Worm (Caenorhabditis elegans) whole organism, L4 larva: Measurements from ENCODE around the gene Y55D9A.2.

ENCODE experiments used
- F37D6.2 ChIP-seq: sonication (generic microtip); optimal IDR thresholded peaks from 2 replicates; lab custom pipeline; 2016; ENCODE audit warnings: mild to moderate bottlenecking, missing genetic modification characterization, missing compliant biosample characterization
- F44E2.7 ChIP-seq: fragments of 200-800 bp; sonication (Bioruptor generic); IDR thresholded peaks from 2 replicates; pipeline ENCODE4 v2.1.2; 2022; ENCODE audit warnings: missing genetic modification characterization, missing compliant biosample characterization
- Y5F2A.4 ChIP-seq: fragments of 200-800 bp; sonication (Bioruptor generic); optimal IDR thresholded peaks from 2 replicates; lab custom pipeline; 2018; ENCODE audit warnings: mild to moderate bottlenecking, missing genetic modification characterization, missing compliant biosample characterization
- ZK546.5 ChIP-seq, 2 experiments: sonication (generic microtip); optimal IDR thresholded peaks; 2 replicates each; lab custom pipeline; 2017; ENCODE audit warnings: missing biosample characterization in 2 of 2, missing genetic modification characterization in 2 of 2
- aha-1 ChIP-seq: fragments of 150-350 bp; peaks from one replicate; lab custom pipeline; 2014; ENCODE audit warnings: missing biosample characterization, missing genetic modification characterization
- arid-1 ChIP-seq: fragments of 200-800 bp; sonication (Bioruptor generic); conservative IDR thresholded peaks from 2 replicates; pipeline ENCODE4 v1.3.6; 2022; ENCODE audit warnings: missing genetic modification reagents, missing genetic modification characterization, missing compliant biosample characterization
- attf-4 ChIP-seq: sonication (generic microtip); optimal IDR thresholded peaks from 3 replicates; lab custom pipeline; 2017; ENCODE audit warnings: missing biosample characterization, missing genetic modification characterization
- daf-19 ChIP-seq: fragments of 200-800 bp; sonication (Bioruptor generic); conservative IDR thresholded peaks from 2 replicates; pipeline ENCODE4 v1.3.6; 2022; ENCODE audit warnings: missing genetic modification characterization, missing compliant biosample characterization
- dmd-8 ChIP-seq: fragments of 200-800 bp; sonication (Bioruptor generic); IDR thresholded peaks from 2 replicates; pipeline ENCODE4 v1.3.6; 2022; ENCODE audit warnings: missing genetic modification characterization, missing compliant biosample characterization
- dmd-9 ChIP-seq: fragments of 200-800 bp; sonication (Bioruptor generic); IDR thresholded peaks from 2 replicates; pipeline ENCODE4 v1.3.6; 2022; ENCODE audit warnings: missing genetic modification reagents, missing genetic modification characterization, missing compliant biosample characterization
- dve-1 ChIP-seq: sonication (generic microtip); optimal IDR thresholded peaks from 2 replicates; lab custom pipeline; 2017; ENCODE audit warnings: antibody characterized with exemption, mild to moderate bottlenecking, missing genetic modification characterization, missing compliant biosample characterization; ENCODE audit not compliant: insufficient read depth
- egl-27 ChIP-seq: sonication (generic microtip); optimal IDR thresholded peaks from 3 replicates; lab custom pipeline; 2017; ENCODE audit warnings: missing biosample characterization, missing genetic modification reagents, missing genetic modification characterization
- fkh-10 ChIP-seq: fragments of 150-350 bp; optimal IDR thresholded peaks from 2 replicates; lab custom pipeline; 2014; ENCODE audit warnings: missing biosample characterization, missing genetic modification reagents, missing genetic modification characterization
- hmg-1.1 ChIP-seq: fragments of 200-800 bp; sonication (Bioruptor generic); IDR thresholded peaks from 2 replicates; pipeline ENCODE4 v1.3.6; 2022; ENCODE audit warnings: missing genetic modification reagents, missing genetic modification characterization, missing compliant biosample characterization
- lsy-2 ChIP-seq, 2 experiments: fragments of 150-350 bp in 1 of 2; sonication (generic microtip) in 1 of 2; optimal IDR thresholded peaks; 2 replicates each; lab custom pipeline; 2014 to 2017; ENCODE audit warnings: missing biosample characterization in 2 of 2, missing genetic modification characterization in 2 of 2
- madf-5 ChIP-seq, 2 experiments: fragments of 200-800 bp; sonication (Bioruptor generic); IDR thresholded peaks; 2 replicates each; pipeline ENCODE4 v1.3.6; 2022; ENCODE audit warnings: missing compliant biosample characterization in 2 of 2, missing genetic modification characterization in 2 of 2
- nhr-237 ChIP-seq: sonication (generic microtip); optimal IDR thresholded peaks from 2 replicates; lab custom pipeline; 2017; ENCODE audit warnings: missing biosample characterization, missing genetic modification characterization
- nhr-77 ChIP-seq: fragments of 150-350 bp; optimal IDR thresholded peaks from 2 replicates; lab custom pipeline; 2014; ENCODE audit warnings: missing biosample characterization, missing genetic modification characterization
- php-3 ChIP-seq: fragments of 200-800 bp; sonication (Bioruptor generic); IDR thresholded peaks from 2 replicates; pipeline ENCODE4 v1.3.6; 2022; ENCODE audit warnings: missing genetic modification reagents, missing genetic modification characterization, missing compliant biosample characterization
- pqm-1 ChIP-seq: sonication (generic microtip); optimal IDR thresholded peaks from 2 replicates; lab custom pipeline; 2017; ENCODE audit warnings: missing biosample characterization, missing genetic modification characterization
- rbr-2 ChIP-seq: sonication (generic microtip); optimal IDR thresholded peaks from 2 replicates; lab custom pipeline; 2016; ENCODE audit warnings: missing genotype, missing genetic modification characterization, missing compliant biosample characterization
- sdz-12 ChIP-seq: fragments of 200-800 bp; sonication (Bioruptor generic); optimal IDR thresholded peaks from 2 replicates; lab custom pipeline; 2018; ENCODE audit warnings: mild to moderate bottlenecking, missing genetic modification characterization, missing compliant biosample characterization
- spr-3 ChIP-seq: fragments of 200-800 bp; sonication (Bioruptor generic); optimal IDR thresholded peaks from 2 replicates; lab custom pipeline; 2018; ENCODE audit warnings: mild to moderate bottlenecking, missing genetic modification characterization, missing compliant biosample characterization
- tag-97 ChIP-seq: fragments of 200-800 bp; sonication (Bioruptor generic); IDR thresholded peaks from 2 replicates; pipeline ENCODE4 v1.3.6; 2022; ENCODE audit warnings: missing genetic modification characterization, missing compliant biosample characterization
- unc-62 ChIP-seq, 3 experiments: fragments of 150-350 bp in 1 of 3; sonication (generic microtip); optimal IDR thresholded peaks in 2 of 3; peaks in 1 of 3; 1 replicate in 1 of 3; 2 replicates in 2 of 3; lab custom pipeline; 2014 to 2017; ENCODE audit warnings: missing biosample characterization in 3 of 3, missing genetic modification characterization in 3 of 3, missing genetic modification reagents in 3 of 3, missing genotype in 1 of 3
- ztf-11 ChIP-seq: fragments of 150-350 bp; optimal IDR thresholded peaks from 2 replicates; lab custom pipeline; 2014; ENCODE audit warnings: missing biosample characterization, missing genetic modification characterization

The Y55D9A.2 gene

DNA sequence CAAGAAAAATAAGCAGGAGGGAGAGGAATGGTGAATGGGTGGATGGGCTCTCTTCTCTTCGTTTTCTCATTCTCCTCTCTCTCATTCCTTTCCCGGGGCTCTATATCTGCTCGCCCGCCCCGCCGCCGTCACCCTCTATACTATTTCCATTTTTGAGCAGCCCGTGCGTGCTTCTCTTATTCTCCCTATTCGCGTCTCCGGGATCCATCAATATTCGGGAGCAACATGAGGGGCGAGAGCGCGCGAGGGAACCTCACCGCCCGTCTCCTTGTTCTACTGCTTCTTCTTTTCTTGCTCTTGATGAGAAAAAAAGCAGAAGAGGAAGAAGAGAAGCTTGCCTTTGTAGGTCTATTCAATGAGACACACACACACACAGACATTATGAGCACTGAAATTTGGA lies 21.1 kb downstream of the Y55D9A.2 start (continued):
- TF ChIP-seq sdz-12 (GFP tag; lab: Kevin White, UChicago) (no peak), F37D6.2 (tag; lab: Kevin White, UChicago) (peak; percentile 2), arid-1 (no peak), fkh-10 (GFP tag; lab: Kevin White, UChicago) (peak; percentile 34)

DNA sequence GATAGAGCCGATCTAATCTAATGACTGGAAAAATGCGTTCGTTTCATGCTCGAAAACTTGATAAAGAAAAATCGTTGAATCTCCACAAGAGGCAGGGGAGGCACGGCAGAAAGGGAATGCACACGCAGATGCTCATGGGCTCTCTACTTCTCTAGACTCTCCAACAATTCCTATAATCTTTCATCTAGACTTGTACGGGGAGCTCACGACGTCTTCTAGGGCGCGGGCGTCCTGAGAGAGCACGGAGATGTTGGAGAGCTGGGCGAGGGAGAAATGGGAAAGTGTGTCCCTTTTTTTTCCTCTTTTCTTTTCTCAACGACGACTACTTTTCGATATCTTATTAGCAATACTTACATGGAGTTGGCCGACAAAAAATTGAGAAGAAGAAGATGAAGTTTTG lies 22.1 kb downstream of the Y55D9A.2 start:
- TF ChIP-seq hmg-1.1 (GFP tag; lab: Robert Waterston, UW) (0 out of 2 replicates have a peak, but pooled peaks have one; percentile 14), rbr-2 (tag; lab: Kevin White, UChicago) (peak; percentile 54), lsy-2 (tag; optimal IDR thresholded peaks at IDR 0.05; lab: Kevin White, UChicago) (peak in 1 of 2 experiments; percentile 42), nhr-77 (tag; lab: Kevin White, UChicago) (no peak), madf-5 (GFP tag; IDR thresholded peaks at IDR 0.05; lab: Robert Waterston, UW) (no peak), aha-1 (tag; lab: Kevin White, UChicago) (peak; percentile 88), fkh-10 (GFP tag; lab: Kevin White, UChicago) (peak; percentile 46)

DNA sequence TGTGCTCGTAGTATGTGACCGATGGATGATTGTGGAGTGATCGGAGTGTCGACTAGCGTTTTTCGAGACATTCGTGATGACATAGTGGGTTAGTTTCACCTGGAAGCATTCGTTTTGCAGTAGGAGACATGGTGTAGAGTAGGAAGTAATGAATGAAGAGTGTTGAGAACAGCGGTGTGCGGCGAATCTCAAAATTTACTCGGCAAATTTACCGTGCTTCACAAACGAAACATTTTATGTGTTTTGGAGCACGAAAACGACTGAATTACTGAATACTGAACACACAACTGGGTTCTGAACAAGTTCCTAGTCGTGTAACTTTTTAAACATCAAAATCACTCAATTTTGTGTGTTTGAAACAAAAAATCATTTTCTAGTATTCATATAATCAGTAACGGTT lies 24.2 kb downstream of the Y55D9A.2 start, which contains the start of gene K08E7.6:
Gene K08E7.6 (minus strand): TSS at position 101 of the 400 bp plus-strand sequence.
- TF ChIP-seq unc-62 (GFP tag; optimal IDR thresholded peaks at IDR 0.05 in 1 of 2; lab: Kevin White, UChicago) (peak in 1 of 2 experiments; percentile 37), unc-62 (tag; optimal IDR thresholded peaks at IDR 0.05; lab: Kevin White, UChicago) (no peak), tag-97 (no peak)

DNA sequence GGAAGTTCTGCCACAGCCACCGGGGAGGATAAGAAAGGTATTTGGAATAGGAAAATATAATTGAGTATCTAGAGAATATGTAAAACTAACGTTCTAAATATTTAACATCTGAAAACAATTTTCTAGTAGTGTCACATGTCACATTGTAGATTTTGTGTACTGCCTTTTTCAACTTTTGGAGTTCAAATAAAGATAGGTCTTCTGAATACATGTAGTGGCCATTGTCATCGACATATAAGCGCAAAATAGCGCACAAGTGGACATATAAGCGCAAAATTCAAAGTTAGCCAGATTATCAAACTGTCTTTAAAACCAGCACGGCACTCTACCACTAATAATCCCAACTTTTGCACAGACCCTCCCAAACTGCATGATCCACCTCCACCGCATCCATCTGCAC lies 31.0 kb downstream of the Y55D9A.2 start:
- TF ChIP-seq spr-3 = no peak
- no peak for TF ChIP-seq pqm-1 (tag; lab: Kevin White, UChicago)
- TF ChIP-seq aha-1 (tag; lab: Kevin White, UChicago) = peak; percentile 92

DNA sequence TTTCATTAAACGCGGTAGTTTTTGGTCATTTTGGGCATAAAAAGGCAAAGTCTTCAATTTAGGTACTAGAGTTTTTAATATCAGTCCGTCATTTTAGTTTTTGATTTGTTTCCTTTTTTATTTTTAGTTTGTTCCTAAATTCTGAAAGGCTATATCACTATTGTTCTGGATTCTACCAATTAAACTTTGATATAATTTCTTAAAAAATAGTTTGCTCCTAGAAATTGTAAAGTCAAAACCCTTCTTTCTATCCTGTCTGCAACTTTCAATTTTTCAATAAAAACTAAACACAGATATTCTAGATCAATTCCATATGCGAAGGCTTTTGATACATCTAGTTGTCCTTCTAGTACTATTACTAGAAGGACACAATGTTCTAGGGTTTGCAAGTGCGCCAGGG lies 32.2 kb downstream of the Y55D9A.2 start, which contains the start of gene K08E7.5:
Gene K08E7.5 (plus strand): TSS at position 301 of the 400 bp plus-strand sequence.
- no peak for TF ChIP-seq F44E2.7
- no peak for TF ChIP-seq sdz-12 (GFP tag; lab: Kevin White, UChicago)
- TF ChIP-seq aha-1 (tag; lab: Kevin White, UChicago) = peak; percentile 88
- TF ChIP-seq ztf-11 = no peak
- TF ChIP-seq php-3 (GFP tag; lab: Robert Waterston, UW) = no peak
- no peak for TF ChIP-seq nhr-237 (tag; lab: Kevin White, UChicago)

DNA sequence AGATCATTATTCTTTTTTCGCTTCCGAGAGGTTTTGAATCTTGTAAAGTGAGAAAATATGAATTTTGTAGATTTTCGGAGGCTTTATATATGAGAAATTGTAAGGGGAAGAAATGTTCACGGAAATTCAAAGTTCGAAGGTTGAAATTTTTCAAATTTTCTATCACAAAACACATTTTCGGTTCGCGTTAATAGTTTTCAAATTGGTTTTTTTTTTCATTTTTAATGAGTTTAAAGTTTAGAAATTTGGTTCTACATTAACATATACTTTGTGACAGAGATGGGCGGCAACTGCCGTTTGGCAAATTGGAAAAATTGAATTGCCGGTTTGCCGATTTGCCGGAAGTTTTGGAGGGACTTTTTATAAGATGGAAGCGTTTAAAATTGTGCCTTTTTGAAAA lies 34.2 kb downstream of the Y55D9A.2 start, which contains the start of gene K08E7.4:
Gene K08E7.4 (minus strand): TSS at position 101 of the 400 bp plus-strand sequence.
- no peak for TF ChIP-seq daf-19 (GFP tag; lab: Robert Waterston, UW)
- no peak for TF ChIP-seq dve-1 (tag; lab: Kevin White, UChicago)
- no peak for TF ChIP-seq ZK546.5 (tag; optimal IDR thresholded peaks at IDR 0.05; lab: Kevin White, UChicago)

DNA sequence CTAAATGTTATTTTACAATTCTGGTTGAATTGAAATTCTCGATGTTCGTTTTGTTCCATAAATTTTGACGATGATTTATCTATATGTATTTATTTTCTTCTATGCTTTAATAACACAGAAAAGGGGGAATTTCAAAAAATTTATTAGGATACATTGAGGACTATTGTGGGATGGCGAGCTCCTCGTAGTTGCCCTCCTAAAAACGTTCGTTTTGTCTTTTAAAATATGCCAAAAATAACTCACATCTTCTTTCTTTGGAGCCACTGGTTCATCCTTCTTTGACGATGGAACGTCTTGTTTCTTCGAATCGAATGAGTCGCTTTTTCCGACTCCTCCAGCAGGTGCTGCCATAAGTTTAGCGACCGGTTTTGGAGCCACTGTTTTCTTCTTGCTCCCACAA lies 34.7 kb downstream of the Y55D9A.2 start:
- TF ChIP-seq attf-4 (tag; lab: Kevin White, UChicago) (no peak), dmd-9 (GFP tag; lab: Robert Waterston, UW) (no peak), dmd-8 (GFP tag; lab: Robert Waterston, UW) (peak; percentile 20; the same call in 1 of the 2 replicates), Y5F2A.4 (peak; percentile 6), egl-27 (tag; lab: Kevin White, UChicago) (no peak)
